Worm (Caenorhabditis elegans): ENCODE data around the gene eif-3.B.
A peak's percentile ranks its signal among the peaks of the same experiment; 100 is the strongest.

The eif-3.B gene

DNA sequence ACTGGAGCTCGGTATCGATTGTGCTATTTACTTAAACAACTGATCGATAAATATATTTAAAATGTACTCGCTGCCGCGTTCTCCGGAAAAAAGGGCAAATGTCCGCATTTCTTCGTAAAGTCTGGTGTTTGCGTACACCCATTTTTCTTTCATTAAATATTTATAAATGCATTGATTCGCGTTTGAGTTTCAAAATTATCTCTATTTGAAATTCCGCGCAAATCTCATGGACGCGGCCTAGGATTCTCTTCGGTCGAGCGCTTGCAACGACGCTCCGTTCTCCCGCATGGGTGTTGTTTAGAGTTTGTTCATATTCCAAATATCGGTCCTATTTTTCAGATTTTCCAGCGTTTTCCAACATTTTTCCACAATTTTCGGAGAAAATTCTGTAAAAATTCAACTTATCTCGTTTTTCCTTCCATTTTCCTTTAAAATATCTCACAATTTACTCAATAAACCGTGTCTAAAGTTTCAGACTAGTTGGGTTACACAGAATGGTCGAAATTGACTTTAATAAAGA lies at the start of gene eif-3.B (continued):
- TF ChIP-seq pat-9 (tag; optimal IDR thresholded peaks at IDR 0.05) (no peak), ceh-30 (tag; optimal IDR thresholded peaks at IDR 0.05) (peak; percentile 70), hlh-30 (tag; optimal IDR thresholded peaks at IDR 0.05; ENCODE audit: insufficient read depth) (no peak), syd-9 (tag; optimal IDR thresholded peaks at IDR 0.05) (peak; percentile 40), ama-1 (optimal IDR thresholded peaks at IDR 0.05) (no peak), odd-2 (tag; optimal IDR thresholded peaks at IDR 0.05) (no peak), dve-1 (tag; optimal IDR thresholded peaks at IDR 0.05) (peak; percentile 81), ceh-24 (tag; optimal IDR thresholded peaks at IDR 0.05) (no peak), ceh-9 (tag; optimal IDR thresholded peaks at IDR 0.05) (no peak), ceh-6 (GFP tag; optimal IDR thresholded peaks at IDR 0.05) (no peak), hlh-13 (GFP tag; optimal IDR thresholded peaks at IDR 0.05) (no peak), ceh-18 (tag; optimal IDR thresholded peaks at IDR 0.05) (peak; percentile 76), eyg-1 (tag; optimal IDR thresholded peaks at IDR 0.05) (peak; percentile 51), sox-2 (GFP tag; IDR thresholded peaks at IDR 0.05) (no peak), ceh-34 (tag; optimal IDR thresholded peaks at IDR 0.05) (peak; percentile 84), rnt-1 (tag; optimal IDR thresholded peaks at IDR 0.05) (peak; percentile 78), ahr-1 (tag; optimal IDR thresholded peaks at IDR 0.05) (no peak)

DNA sequence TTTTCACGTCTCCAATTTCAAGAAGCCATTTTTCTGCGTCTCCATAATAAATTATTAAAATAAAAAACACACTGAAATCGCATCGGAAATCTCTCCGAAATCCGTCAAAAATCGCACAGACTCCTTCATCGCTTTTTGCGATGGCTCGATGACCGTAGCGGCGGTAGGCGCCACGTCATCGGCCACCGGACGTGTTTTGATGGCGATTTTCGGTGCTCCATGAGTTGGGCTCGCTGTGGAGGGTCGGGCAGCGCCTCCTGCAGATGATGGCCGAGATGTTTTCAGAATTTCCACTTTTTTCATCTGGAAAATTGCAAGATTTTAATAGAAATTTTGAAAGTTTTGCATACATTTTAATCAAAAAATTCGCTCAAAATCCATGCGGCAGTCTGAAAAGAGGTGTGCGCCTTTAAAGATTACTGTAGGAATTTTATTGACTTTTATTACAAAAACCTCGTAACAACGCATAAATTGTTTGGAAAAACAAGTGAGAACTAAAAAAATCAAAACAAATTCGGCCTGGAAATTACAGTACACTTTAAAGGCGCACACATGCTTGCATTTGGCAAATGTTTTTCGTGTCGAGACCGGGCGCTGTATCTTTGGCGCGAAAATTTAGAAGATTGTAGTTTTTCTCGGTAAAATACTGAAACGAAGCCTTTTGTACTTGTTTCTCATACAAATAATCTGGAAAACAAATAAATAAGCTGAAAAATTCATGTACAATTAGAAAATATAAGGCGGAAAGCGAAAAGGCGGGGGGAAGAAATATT lies 42.8 kb upstream of the eif-3.B start, which contains the start of gene smg-9:
Gene smg-9 (minus strand): TSS at position 663 of the 773 bp plus-strand sequence.
- TF ChIP-seq tbx-2 (tag; optimal IDR thresholded peaks at IDR 0.05) (no peak), npax-4 (tag; optimal IDR thresholded peaks at IDR 0.05) (no peak), sox-4 (tag; optimal IDR thresholded peaks at IDR 0.05) (no peak), ceh-48 (tag; optimal IDR thresholded peaks at IDR 0.05) (no peak), rnt-1 (tag; optimal IDR thresholded peaks at IDR 0.05) (no peak), K02D7.2 (tag; optimal IDR thresholded peaks at IDR 0.05) (no peak), ama-1 (optimal IDR thresholded peaks at IDR 0.05) (no peak), fkh-6 (tag; optimal IDR thresholded peaks at IDR 0.05) (no peak), lin-11 (tag; optimal IDR thresholded peaks at IDR 0.05) (no peak), ceh-31 (tag; optimal IDR thresholded peaks at IDR 0.05) (no peak), ets-4 (tag; optimal IDR thresholded peaks at IDR 0.05) (no peak), hlh-13 (GFP tag; optimal IDR thresholded peaks at IDR 0.05) (no peak), unc-55 (GFP tag; optimal IDR thresholded peaks at IDR 0.05) (no peak), pha-4 (tag; optimal IDR thresholded peaks at IDR 0.05) (no peak)

DNA sequence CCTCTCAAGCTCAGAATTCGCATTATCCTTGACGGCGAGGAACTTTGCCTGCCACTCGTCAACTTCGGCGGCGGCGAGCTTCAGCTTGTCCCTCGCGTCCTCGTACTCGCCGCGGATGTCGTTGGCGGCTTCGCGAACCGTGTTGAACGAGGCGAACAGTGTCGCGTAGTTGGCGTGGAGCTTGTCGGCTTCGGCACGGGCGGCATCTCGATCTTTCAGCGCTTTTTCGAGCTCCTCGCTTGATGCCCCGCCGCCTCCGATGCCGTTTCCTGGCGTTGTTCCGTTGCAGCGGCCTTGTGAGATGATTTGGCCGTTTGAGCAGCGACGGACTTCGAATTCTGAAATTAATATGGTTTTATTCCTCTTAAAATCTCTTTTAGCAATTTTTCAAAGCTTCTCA lies 42.0 kb upstream of the eif-3.B start:
- TF ChIP-seq pqm-1 (tag; optimal IDR thresholded peaks at IDR 0.05) (no peak), mec-3 (tag; optimal IDR thresholded peaks at IDR 0.05; ENCODE audit: borderline replicate concordance) (no peak), che-1 (tag; optimal IDR thresholded peaks at IDR 0.05) (no peak), ceh-24 (tag; optimal IDR thresholded peaks at IDR 0.05) (no peak), tbx-7 (tag; optimal IDR thresholded peaks at IDR 0.05) (no peak), tbx-2 (tag; optimal IDR thresholded peaks at IDR 0.05) (no peak), npax-4 (tag; optimal IDR thresholded peaks at IDR 0.05) (no peak), ceh-2 (tag; optimal IDR thresholded peaks at IDR 0.05) (no peak), pros-1 (tag; optimal IDR thresholded peaks at IDR 0.05) (no peak), ceh-14 (tag; optimal IDR thresholded peaks at IDR 0.05) (no peak), K09A11.1 (tag; optimal IDR thresholded peaks at IDR 0.05; ENCODE audit: insufficient read depth) (no peak), ama-1 (optimal IDR thresholded peaks at IDR 0.05) (no peak), ttx-3 (tag; optimal IDR thresholded peaks at IDR 0.05) (no peak), pat-9 (tag; optimal IDR thresholded peaks at IDR 0.05) (no peak), nhr-11 (tag; optimal IDR thresholded peaks at IDR 0.05) (no peak), elt-2 (tag; optimal IDR thresholded peaks at IDR 0.05) (no peak), ceh-6 (GFP tag; optimal IDR thresholded peaks at IDR 0.05) (no peak)

Data from whole organism, late embryonic.